Fruit fly (Drosophila melanogaster) whole organism, prepupa: ENCODE data around the gene Ldsdh1.

Experiments
- CG11902 ChIP-seq: fragments of 200-800 bp; sonication (Bioruptor generic); optimal IDR thresholded peaks from 3 replicates; lab custom pipeline; 2016; ENCODE audit warnings: missing biosample characterization, missing genetic modification characterization
- CG15336 ChIP-seq: fragments of 200-800 bp; sonication (Bioruptor generic); IDR thresholded peaks from 2 replicates; pipeline ENCODE4 v1.3.6; 2022; ENCODE audit warnings: missing biosample characterization, missing genetic modification characterization
- CG16779 ChIP-seq: fragments of 200-800 bp; sonication (Bioruptor generic); optimal IDR thresholded peaks from 3 replicates; lab custom pipeline; 2017; ENCODE audit warnings: missing biosample characterization, mild to moderate bottlenecking, missing genetic modification characterization
- CG32006 ChIP-seq: fragments of 200-800 bp; sonication (Bioruptor generic); optimal IDR thresholded peaks from 3 replicates; lab custom pipeline; 2017; ENCODE audit warnings: missing biosample characterization, mild to moderate bottlenecking, missing genetic modification characterization
- Ets21C ChIP-seq: fragments of 200-800 bp; sonication (Bioruptor generic); optimal IDR thresholded peaks from 3 replicates; lab custom pipeline; 2016; ENCODE audit warnings: missing biosample characterization, missing genetic modification characterization
- Ets96B ChIP-seq: fragments of 200-800 bp; optimal IDR thresholded peaks from 2 replicates; lab custom pipeline; 2019; ENCODE audit warnings: missing biosample characterization, mild to moderate bottlenecking, missing genetic modification characterization, moderate library complexity
- Smox ChIP-seq: fragments of 200-800 bp; sonication (Bioruptor generic); optimal IDR thresholded peaks from 3 replicates; lab custom pipeline; 2016; ENCODE audit warnings: missing biosample characterization, missing genetic modification characterization
- achi ChIP-seq: fragments of 200-800 bp; sonication (Bioruptor generic); optimal IDR thresholded peaks from 3 replicates; lab custom pipeline; 2016; ENCODE audit warnings: missing biosample characterization, missing genetic modification characterization
- acj6 ChIP-seq: fragments of 200-800 bp; sonication (Bioruptor generic); optimal IDR thresholded peaks from 3 replicates; lab custom pipeline; 2016; ENCODE audit warnings: missing biosample characterization, missing genetic modification characterization
- dac ChIP-seq: fragments of 200-800 bp; sonication (Bioruptor generic); optimal IDR thresholded peaks from 2 replicates; lab custom pipeline; 2017; ENCODE audit warnings: missing biosample characterization, mild to moderate bottlenecking, missing genetic modification characterization
- dsx ChIP-seq: fragments of 200-800 bp; optimal IDR thresholded peaks from 3 replicates; lab custom pipeline; 2019; ENCODE audit warnings: missing biosample characterization, mild to moderate bottlenecking, missing genetic modification characterization, moderate library complexity; ENCODE audit not compliant: poor library complexity, severe bottlenecking
- pdm3 ChIP-seq: fragments of 200-800 bp; sonication (Bioruptor generic); optimal IDR thresholded peaks from 3 replicates; lab custom pipeline; 2016; ENCODE audit warnings: missing biosample characterization, missing genetic modification characterization
- svp ChIP-seq: fragments of 200-800 bp; sonication (Bioruptor generic); peaks from one replicate; lab custom pipeline; 2016; ENCODE audit warnings: missing biosample characterization, missing genetic modification characterization
- topi ChIP-seq: fragments of 200-800 bp; sonication (Bioruptor generic); optimal IDR thresholded peaks from 3 replicates; lab custom pipeline; 2016; ENCODE audit warnings: missing biosample characterization, missing genetic modification characterization

Ldsdh1 gene

DNA sequence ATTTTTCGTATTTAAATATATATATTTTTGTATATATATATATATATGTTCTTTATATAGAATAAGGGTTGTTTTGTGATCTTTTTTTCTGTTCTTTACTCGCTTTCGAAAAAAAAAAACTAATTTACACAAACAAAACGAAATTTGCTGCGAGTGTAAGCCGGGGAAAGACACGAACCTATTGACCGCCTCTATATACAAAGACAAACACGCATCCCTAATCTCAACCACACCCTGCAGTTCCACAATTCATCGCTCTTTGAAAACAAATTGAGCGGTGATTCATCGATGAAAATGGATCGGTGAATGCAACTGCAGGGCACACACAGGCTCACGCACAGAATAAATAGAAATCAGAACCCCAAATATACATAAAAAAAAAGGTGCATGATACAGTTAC, 42.5 kb downstream of the Ldsdh1 start:
- TF ChIP-seq Smox (GFP tag; lab: Kevin White, UChicago): no peak
- no peak for TF ChIP-seq Ets96B (tag; lab: Kevin White, UChicago)
- TF ChIP-seq CG15336 (GFP tag; lab: Robert Waterston, UW): no peak
- TF ChIP-seq Ets21C (GFP tag; lab: Kevin White, UChicago): no peak
- no peak for TF ChIP-seq topi (GFP tag; lab: Kevin White, UChicago)
- TF ChIP-seq dac (GFP tag; lab: Kevin White, UChicago): no peak
- no peak for TF ChIP-seq dsx (GFP tag; lab: Kevin White, UChicago)
- no peak for TF ChIP-seq pdm3
- no peak for TF ChIP-seq CG11902 (GFP tag; lab: Kevin White, UChicago)
- no peak for TF ChIP-seq CG32006 (GFP tag; lab: Kevin White, UChicago)
- no peak for TF ChIP-seq CG16779 (tag; lab: Kevin White, UChicago)
- no peak for TF ChIP-seq achi (GFP tag; lab: Kevin White, UChicago)

DNA sequence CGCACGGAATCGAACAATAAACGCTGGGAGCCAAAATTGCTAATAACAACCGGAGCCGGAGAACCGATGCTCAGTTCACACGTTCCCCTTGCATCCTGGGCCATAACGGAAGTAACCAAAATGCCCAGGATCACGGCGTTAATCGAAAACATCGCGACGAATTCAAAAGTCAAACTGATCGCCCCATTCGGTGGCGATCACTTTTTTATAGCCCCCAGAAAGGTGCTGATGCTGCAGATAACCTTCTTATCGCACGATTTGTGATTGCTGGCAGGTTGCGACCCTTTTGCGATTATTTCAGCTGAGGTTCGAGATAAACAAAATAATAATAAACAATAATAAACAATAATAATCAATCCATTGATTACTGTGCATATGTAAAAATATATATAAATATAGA, 44.1 kb downstream of the Ldsdh1 start, which contains the start of gene CG2233:
TSS of gene CG2233 (minus strand) at position 184 of the 400 bp plus-strand sequence.
- peak; percentile 76 for TF ChIP-seq svp
- TF ChIP-seq acj6 (GFP tag; lab: Kevin White, UChicago): no peak
